Worm (Caenorhabditis elegans): Measurements from ENCODE around the gene algn-9.
A peak's percentile ranks its signal among the peaks of the same experiment; 100 is the strongest.

Gene algn-9

ce11 chrII:10558962-10559415 lies 25.1 kb upstream of the algn-9 start (continued):
- TF ChIP-seq vab-15 (tag; optimal IDR thresholded peaks at IDR 0.05) (no peak), mep-1 (tag; optimal IDR thresholded peaks at IDR 0.05) (peak; percentile 82), lin-15B (tag; optimal IDR thresholded peaks at IDR 0.05) (no peak), pqm-1 (tag; optimal IDR thresholded peaks at IDR 0.05) (no peak), C34B4.2 (tag; optimal IDR thresholded peaks at IDR 0.05) (no peak), egl-13 (tag; optimal IDR thresholded peaks at IDR 0.05) (peak; percentile 51), sox-4 (tag; optimal IDR thresholded peaks at IDR 0.05) (peak; percentile 70), snpc-4 (tag; optimal IDR thresholded peaks at IDR 0.05) (peak; percentile 31), nhr-47 (tag; optimal IDR thresholded peaks at IDR 0.05) (peak; percentile 88), lin-35 (GFP tag; optimal IDR thresholded peaks at IDR 0.05) (peak; percentile 66 to 78), rnt-1 (tag; optimal IDR thresholded peaks at IDR 0.05) (peak; percentile 89), C16A3.4 (tag; optimal IDR thresholded peaks at IDR 0.05) (peak; percentile 78), hlh-4 (tag; optimal IDR thresholded peaks at IDR 0.05) (no peak), lir-3 (tag; optimal IDR thresholded peaks at IDR 0.05; ENCODE audit: poor library complexity) (peak; percentile 78), xbp-1 (tag; optimal IDR thresholded peaks at IDR 0.05) (peak; percentile 87), unc-62 (GFP tag; optimal IDR thresholded peaks at IDR 0.05) (no peak), fkh-10 (GFP tag; optimal IDR thresholded peaks at IDR 0.05) (peak; percentile 10), Y116A8C.19 (tag; optimal IDR thresholded peaks at IDR 0.05; ENCODE audit: borderline replicate concordance) (no peak), nhr-237 (tag; optimal IDR thresholded peaks at IDR 0.05) (no peak), dpl-1 (GFP tag; optimal IDR thresholded peaks at IDR 0.05) (peak; percentile 47 to 65 (median 58)), ces-1 (GFP tag; optimal IDR thresholded peaks at IDR 0.05) (no peak), lin-14 (GFP tag; optimal IDR thresholded peaks at IDR 0.05) (peak; percentile 97), egl-27 (tag; optimal IDR thresholded peaks at IDR 0.05) (no peak), aha-1 (tag; optimal IDR thresholded peaks at IDR 0.05) (peak; percentile 87), elt-3 (tag; optimal IDR thresholded peaks at IDR 0.05) (peak in 2 of 6 experiments; percentile 45 to 52), lsy-2 (tag; optimal IDR thresholded peaks at IDR 0.05) (peak; percentile 67 to 68), fos-1 (tag; optimal IDR thresholded peaks at IDR 0.05) (no peak), jun-1 (tag; optimal IDR thresholded peaks at IDR 0.05) (peak; percentile 43), zip-4 (GFP tag; optimal IDR thresholded peaks at IDR 0.05) (peak; percentile 53), ztf-11 (tag; optimal IDR thresholded peaks at IDR 0.05) (peak in 1 of 2 experiments; percentile 79), fkh-8 (tag; optimal IDR thresholded peaks at IDR 0.05) (peak; percentile 60), ceh-88 (GFP tag; IDR thresholded peaks at IDR 0.05) (peak; percentile 80), blmp-1 (tag; optimal IDR thresholded peaks at IDR 0.05) (peak; percentile 77), ztf-4 (tag; optimal IDR thresholded peaks at IDR 0.05) (peak; percentile 76), mdl-1 (tag; optimal IDR thresholded peaks at IDR 0.05) (peak in 1 of 2 experiments; percentile 97), nhr-11 (tag; optimal IDR thresholded peaks at IDR 0.05) (peak; percentile 61), sup-37 (GFP tag; optimal IDR thresholded peaks at IDR 0.05) (peak; percentile 51)

ce11 chrII:10559671-10560184 lies 24.4 kb upstream of the algn-9 start:
- peak; percentile 15 for TF ChIP-seq nhr-71 (tag; optimal IDR thresholded peaks at IDR 0.05)
- TF ChIP-seq sup-37 (GFP tag; optimal IDR thresholded peaks at IDR 0.05): no peak
- TF ChIP-seq elt-2 (tag; optimal IDR thresholded peaks at IDR 0.05): peak; percentile 66
- no peak for TF ChIP-seq vab-15 (tag; optimal IDR thresholded peaks at IDR 0.05)
- no peak for TF ChIP-seq fkh-4 (tag; optimal IDR thresholded peaks at IDR 0.05; ENCODE audit: borderline replicate concordance)
- peak in 1 of 2 experiments; percentile 7 for TF ChIP-seq lin-35 (GFP tag; optimal IDR thresholded peaks at IDR 0.05)
- peak; percentile 3 for TF ChIP-seq ama-1 (optimal IDR thresholded peaks at IDR 0.05)
- no peak for TF ChIP-seq dsc-1 (tag; optimal IDR thresholded peaks at IDR 0.05)
- no peak for TF ChIP-seq swsn-7 (tag; optimal IDR thresholded peaks at IDR 0.05)
- TF ChIP-seq lir-3 (tag; optimal IDR thresholded peaks at IDR 0.05; ENCODE audit: poor library complexity): peak; percentile 27
- no peak for TF ChIP-seq ceh-90 (tag; optimal IDR thresholded peaks at IDR 0.05)
- peak; percentile 65 for TF ChIP-seq nhr-85 (tag)
- no peak for TF ChIP-seq aha-1 (tag; optimal IDR thresholded peaks at IDR 0.05)
- TF ChIP-seq nhr-47 (tag; optimal IDR thresholded peaks at IDR 0.05): peak; percentile 3
- no peak for TF ChIP-seq mep-1 (tag; optimal IDR thresholded peaks at IDR 0.05)
- TF ChIP-seq aly-2 (tag; optimal IDR thresholded peaks at IDR 0.05): peak; percentile 63
- TF ChIP-seq pax-3 (tag; optimal IDR thresholded peaks at IDR 0.05): peak; percentile 35
- no peak for TF ChIP-seq nhr-19 (GFP tag; conservative IDR thresholded peaks at IDR 0.05)
- no peak for TF ChIP-seq ztf-11 (tag; optimal IDR thresholded peaks at IDR 0.05)
- TF ChIP-seq nhr-77 (tag; optimal IDR thresholded peaks at IDR 0.05): no peak
- TF ChIP-seq mab-9 (GFP tag; IDR thresholded peaks at IDR 0.05): no peak
- no peak for TF ChIP-seq F16B12.6 (tag; optimal IDR thresholded peaks at IDR 0.05)

Data from whole organism, L1 larva.